Fruit fly (Drosophila melanogaster) whole organism, pupa: ENCODE measurements around the gene zuc.

Experiments
- CG10348 ChIP-seq: fragments of 200-800 bp; sonication (Bioruptor generic); IDR thresholded peaks from 2 replicates; pipeline ENCODE4 v1.3.6; 2022; ENCODE audit warnings: missing biosample characterization, missing genetic modification characterization
- CG12605 ChIP-seq: fragments of 200-800 bp; sonication (Bioruptor generic); IDR thresholded peaks from 2 replicates; pipeline ENCODE4 v1.3.6; 2022; ENCODE audit warnings: missing biosample characterization, missing genetic modification characterization
- CG13204 ChIP-seq: fragments of 200-800 bp; sonication (Bioruptor generic); optimal IDR thresholded peaks from 2 replicates; lab custom pipeline; 2018; ENCODE audit warnings: missing biosample characterization, mild to moderate bottlenecking, missing genetic modification characterization, moderate library complexity
- CG14655 ChIP-seq: fragments of 200-800 bp; sonication (Bioruptor generic); optimal IDR thresholded peaks from 3 replicates; lab custom pipeline; 2017; ENCODE audit warnings: mild to moderate bottlenecking, missing biosample characterization, missing genetic modification reagents, missing genetic modification characterization
- CG15710 ChIP-seq: fragments of 200-800 bp; sonication (Bioruptor generic); optimal IDR thresholded peaks from 2 replicates; lab custom pipeline; 2018; ENCODE audit warnings: missing biosample characterization, mild to moderate bottlenecking, missing genetic modification characterization, moderate library complexity
- CG17806 ChIP-seq: fragments of 200-800 bp; sonication (Bioruptor generic); optimal IDR thresholded peaks from 2 replicates; lab custom pipeline; 2018; ENCODE audit warnings: missing biosample characterization, mild to moderate bottlenecking, missing genetic modification characterization, moderate library complexity
- CG32121 ChIP-seq: fragments of 200-800 bp; sonication (Bioruptor generic); IDR thresholded peaks from 2 replicates; pipeline ENCODE4 v1.3.6; 2022; ENCODE audit warnings: missing biosample characterization, missing genetic modification characterization
- CG34367 ChIP-seq: fragments of 200-800 bp; sonication (Bioruptor generic); optimal IDR thresholded peaks from 2 replicates; lab custom pipeline; 2018; ENCODE audit warnings: missing biosample characterization, mild to moderate bottlenecking, missing genetic modification characterization
- CG4496 ChIP-seq: fragments of 200-800 bp; sonication (Bioruptor generic); IDR thresholded peaks from 3 replicates; pipeline ENCODE4 v1.3.6; 2022; ENCODE audit warnings: missing biosample characterization, missing genetic modification characterization
- CG8159 ChIP-seq: fragments of 200-800 bp; sonication (Bioruptor generic); optimal IDR thresholded peaks from 3 replicates; lab custom pipeline; 2018; ENCODE audit warnings: missing biosample characterization, mild to moderate bottlenecking, missing genetic modification characterization, moderate library complexity
- CG8301 ChIP-seq: fragments of 200-800 bp; sonication (Bioruptor generic); optimal IDR thresholded peaks from 2 replicates; lab custom pipeline; 2018; ENCODE audit warnings: missing biosample characterization, mild to moderate bottlenecking, missing genetic modification characterization
- CG9948 ChIP-seq: fragments of 200-800 bp; sonication (Bioruptor generic); optimal IDR thresholded peaks from 2 replicates; lab custom pipeline; 2018; ENCODE audit warnings: missing biosample characterization, mild to moderate bottlenecking, missing genetic modification characterization, moderate library complexity
- D1 ChIP-seq: fragments of 200-800 bp; sonication (Bioruptor generic); optimal IDR thresholded peaks from 2 replicates; lab custom pipeline; 2018; ENCODE audit warnings: missing biosample characterization, mild to moderate bottlenecking, missing genetic modification characterization, moderate library complexity
- EcR ChIP-seq: fragments of 200-800 bp; sonication (Bioruptor generic); optimal IDR thresholded peaks from 3 replicates; lab custom pipeline; 2019; ENCODE audit warnings: missing biosample characterization, missing genetic modification characterization, mild to moderate bottlenecking, moderate library complexity, missing genetic modification reagents
- Ets98B ChIP-seq: fragments of 200-800 bp; sonication (Bioruptor generic); IDR thresholded peaks from 2 replicates; pipeline ENCODE4 v1.3.6; 2022; ENCODE audit warnings: missing biosample characterization, missing genetic modification characterization
- Pif1A ChIP-seq: fragments of 200-800 bp; sonication (Bioruptor generic); optimal IDR thresholded peaks from 3 replicates; lab custom pipeline; 2016; ENCODE audit warnings: missing biosample characterization, missing genetic modification characterization
- Pif1B ChIP-seq: fragments of 200-800 bp; sonication (Bioruptor generic); optimal IDR thresholded peaks from 3 replicates; lab custom pipeline; 2016; ENCODE audit warnings: missing biosample characterization, missing genetic modification characterization
- Snoo ChIP-seq: fragments of 200-800 bp; sonication (Bioruptor generic); optimal IDR thresholded peaks from 3 replicates; lab custom pipeline; 2017; ENCODE audit warnings: missing biosample characterization, mild to moderate bottlenecking, missing genetic modification characterization, inconsistent platforms
- fd96Ca ChIP-seq: fragments of 200-800 bp; sonication (Bioruptor generic); IDR thresholded peaks from 3 replicates; pipeline ENCODE4 v1.3.6; 2022; ENCODE audit warnings: missing biosample characterization, missing genetic modification characterization
- gl ChIP-seq: fragments of 200-800 bp; sonication (Bioruptor generic); optimal IDR thresholded peaks from 2 replicates; lab custom pipeline; 2018; ENCODE audit warnings: missing biosample characterization, mild to moderate bottlenecking, missing genetic modification characterization
- rn ChIP-seq: fragments of 200-800 bp; sonication (Bioruptor generic); IDR thresholded peaks from 2 replicates; pipeline ENCODE4 v1.3.6; 2022; ENCODE audit warnings: missing biosample characterization, missing genetic modification characterization

zuc gene

dm6 chr2L:12010877-12011666 is 21.4 kb upstream of the zuc start:
- TF ChIP-seq CG15710 (tag; lab: Kevin White, UChicago), result peak; percentile 93
- no peak for TF ChIP-seq EcR (GFP tag; lab: Kevin White, UChicago)
- no peak for TF ChIP-seq D1 (tag; lab: Kevin White, UChicago)
- no peak for TF ChIP-seq Ets98B
- TF ChIP-seq fd96Ca (GFP tag; lab: Robert Waterston, UW), result no peak
- peak; percentile 71 for TF ChIP-seq CG13204
- TF ChIP-seq CG32121 (GFP tag; lab: Robert Waterston, UW), result no peak
- peak; percentile 82 for TF ChIP-seq gl (tag; lab: Kevin White, UChicago)
- no peak for TF ChIP-seq CG12605 (GFP tag; lab: Robert Waterston, UW)
- TF ChIP-seq CG10348 (GFP tag; lab: Robert Waterston, UW), result no peak
- TF ChIP-seq CG17806 (tag; lab: Kevin White, UChicago), result peak; percentile 90
- peak; percentile 92 for TF ChIP-seq CG14655 (GFP tag; lab: Kevin White, UChicago)
- TF ChIP-seq CG9948, result peak; percentile 92
- TF ChIP-seq CG4496, result no peak
- TF ChIP-seq CG8159 (tag; lab: Kevin White, UChicago), result peak; percentile 96
- peak; percentile 90 for TF ChIP-seq Pif1A
- TF ChIP-seq CG34367 (tag; lab: Kevin White, UChicago), result peak; percentile 90
- peak; percentile 93 for TF ChIP-seq CG8301 (tag; lab: Kevin White, UChicago)
- TF ChIP-seq Pif1B (GFP tag; lab: Kevin White, UChicago), result peak; percentile 81
- TF ChIP-seq rn (GFP tag; lab: Robert Waterston, UW), result no peak
- peak; percentile 93 for TF ChIP-seq Snoo

- TF ChIP-seq CG12605 (GFP tag; lab: Robert Waterston, UW) (no peak), Pif1A (no peak), CG32121 (GFP tag; lab: Robert Waterston, UW) (no peak), CG13204 (peak; percentile 91), CG8301 (tag; lab: Kevin White, UChicago) (no peak), CG8159 (tag; lab: Kevin White, UChicago) (no peak), CG14655 (GFP tag; lab: Kevin White, UChicago) (peak; percentile 19), EcR (GFP tag; lab: Kevin White, UChicago) (peak; percentile 93), Ets98B (no peak), fd96Ca (GFP tag; lab: Robert Waterston, UW) (no peak), CG15710 (tag; lab: Kevin White, UChicago) (no peak), Snoo (peak; percentile 30), D1 (tag; lab: Kevin White, UChicago) (no peak), gl (tag; lab: Kevin White, UChicago) (peak; percentile 3), Pif1B (GFP tag; lab: Kevin White, UChicago) (peak; percentile 18)
These were observed 20.6 kb upstream of the zuc start for dm6 chr2L:12010100-12010876.

dm6 chr2L:12007853-12008252 is 18.2 kb upstream of the zuc start, which contains the start of gene Rh5:
Gene Rh5 (plus strand): TSS chr2L:12008153.
- TF ChIP-seq fd96Ca (GFP tag; lab: Robert Waterston, UW) (no peak), Snoo (no peak), CG14655 (GFP tag; lab: Kevin White, UChicago) (no peak)

DNA sequence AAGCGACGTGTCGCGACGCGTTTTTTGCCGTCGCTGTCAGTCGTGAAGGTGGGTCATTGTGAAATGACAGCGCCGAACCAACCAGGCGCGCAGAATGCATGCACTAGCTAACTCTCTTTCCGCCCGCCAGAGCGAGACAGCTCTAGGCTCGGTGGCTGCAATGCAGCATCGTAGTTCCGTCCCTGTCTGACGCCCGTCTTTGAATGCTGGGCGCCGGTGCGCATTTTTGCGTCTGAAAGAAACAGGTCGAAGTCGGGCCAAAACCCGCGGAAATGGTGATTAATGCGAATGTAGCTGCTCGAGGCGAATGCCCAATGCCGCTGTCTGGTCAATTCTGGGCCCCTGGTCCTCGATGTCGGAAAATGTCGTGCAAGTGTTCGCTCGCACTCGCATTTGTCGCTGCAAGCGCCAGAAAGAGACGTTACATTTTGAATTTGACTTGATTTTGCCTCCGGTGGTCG is 17.7 kb upstream of the zuc start:
- TF ChIP-seq CG15710 (tag; lab: Kevin White, UChicago) (peak; percentile 53), CG4496 (no peak), Pif1A (peak; percentile 68), D1 (tag; lab: Kevin White, UChicago) (no peak), CG13204 (peak; percentile 97), CG8159 (tag; lab: Kevin White, UChicago) (peak; percentile 36), CG34367 (tag; lab: Kevin White, UChicago) (peak; percentile 51), CG12605 (GFP tag; lab: Robert Waterston, UW) (no peak), CG8301 (tag; lab: Kevin White, UChicago) (peak; percentile 77), gl (tag; lab: Kevin White, UChicago) (peak; percentile 74), EcR (GFP tag; lab: Kevin White, UChicago) (peak; percentile 98), CG17806 (tag; lab: Kevin White, UChicago) (peak; percentile 27), Snoo (peak; percentile 84), CG9948 (peak; percentile 17), Ets98B (no peak), CG10348 (GFP tag; lab: Robert Waterston, UW) (no peak), CG14655 (GFP tag; lab: Kevin White, UChicago) (peak; percentile 70), rn (GFP tag; lab: Robert Waterston, UW) (no peak), Pif1B (GFP tag; lab: Kevin White, UChicago) (peak; percentile 67), fd96Ca (GFP tag; lab: Robert Waterston, UW) (no peak), CG32121 (GFP tag; lab: Robert Waterston, UW) (no peak)
